Worm (Caenorhabditis elegans) whole organism, L1 larva: Measurements from ENCODE around the gene rer-1.
A peak's percentile ranks its signal among the peaks of the same experiment; 100 is the strongest.

ENCODE experiments used
- C04F5.9 ChIP-seq: sonication (generic microtip); optimal IDR thresholded peaks from 2 replicates; lab custom pipeline; 2016; ENCODE audit warnings: missing genetic modification characterization, missing compliant biosample characterization
- C16A3.4 ChIP-seq: fragments of 150-350 bp; optimal IDR thresholded peaks from 2 replicates; lab custom pipeline; 2014; ENCODE audit warnings: missing biosample characterization, missing genetic modification characterization
- C34B4.2 ChIP-seq: sonication (generic microtip); optimal IDR thresholded peaks from 2 replicates; lab custom pipeline; 2017; ENCODE audit warnings: mild to moderate bottlenecking, missing genetic modification characterization, missing compliant biosample characterization
- F16B12.6 ChIP-seq: fragments of 150-350 bp; optimal IDR thresholded peaks from 2 replicates; lab custom pipeline; 2014; ENCODE audit warnings: missing biosample characterization, missing genetic modification characterization
- ama-1 ChIP-seq: fragments of 150-350 bp; optimal IDR thresholded peaks from 2 replicates; lab custom pipeline; 2014
- blmp-1 ChIP-seq: fragments of 150-350 bp; optimal IDR thresholded peaks from 2 replicates; lab custom pipeline; 2014; ENCODE audit warnings: missing biosample characterization, missing genetic modification characterization
- ceh-63 ChIP-seq: fragments of 200-800 bp; sonication (Bioruptor generic); optimal IDR thresholded peaks from 2 replicates; lab custom pipeline; 2018; ENCODE audit warnings: mild to moderate bottlenecking, missing genetic modification characterization, missing compliant biosample characterization
- ceh-8 ChIP-seq: fragments of 200-800 bp; sonication (Bioruptor generic); optimal IDR thresholded peaks from 2 replicates; lab custom pipeline; 2018; ENCODE audit warnings: mild to moderate bottlenecking, missing genetic modification characterization, moderate library complexity, missing compliant biosample characterization
- ceh-90 ChIP-seq: sonication (generic microtip); optimal IDR thresholded peaks from 2 replicates; lab custom pipeline; 2016; ENCODE audit warnings: missing genetic modification characterization, missing compliant biosample characterization
- dpl-1 ChIP-seq, 3 experiments: fragments of 150-350 bp in 2 of 3; sonication (generic microtip) in 1 of 3; optimal IDR thresholded peaks; 2 replicates each; lab custom pipeline; 2014 to 2017; ENCODE audit warnings: missing biosample characterization in 3 of 3, missing genetic modification characterization in 3 of 3, missing genetic modification reagents in 3 of 3
- efl-1 ChIP-seq, 4 experiments: fragments of 150-350 bp; optimal IDR thresholded peaks in 3 of 4; peaks in 1 of 4; 1 replicate in 1 of 4; 2 replicates in 3 of 4; lab custom pipeline; 2014; ENCODE audit warnings: missing biosample characterization in 2 of 4, missing genetic modification characterization in 2 of 4, missing genetic modification reagents in 2 of 4
- elt-2 ChIP-seq: sonication (generic microtip); optimal IDR thresholded peaks from 2 replicates; lab custom pipeline; 2016; ENCODE audit warnings: missing genetic modification characterization, mild to moderate bottlenecking, inconsistent platforms, missing compliant biosample characterization, missing genetic modification reagents
- fkh-10 ChIP-seq: sonication (generic microtip); optimal IDR thresholded peaks from 2 replicates; lab custom pipeline; 2017; ENCODE audit warnings: missing biosample characterization, missing genetic modification reagents, missing genetic modification characterization
- fkh-4 ChIP-seq: sonication (generic microtip); optimal IDR thresholded peaks from 2 replicates; lab custom pipeline; 2016; ENCODE audit warnings: missing compliant biosample characterization, missing genetic modification characterization, borderline replicate concordance
- fos-1 ChIP-seq: fragments of 150-350 bp; optimal IDR thresholded peaks from 2 replicates; lab custom pipeline; 2014; ENCODE audit warnings: missing biosample characterization, missing genetic modification characterization
- grh-1 ChIP-seq: fragments of 200-800 bp; sonication (Bioruptor generic); IDR thresholded peaks from 2 replicates; pipeline ENCODE4 v1.3.6; 2022; ENCODE audit warnings: missing genetic modification reagents, missing genetic modification characterization, missing compliant biosample characterization
- hpl-2 ChIP-seq: fragments of 150-350 bp; optimal IDR thresholded peaks from 2 replicates; lab custom pipeline; 2014; ENCODE audit warnings: missing biosample characterization, missing genetic modification reagents, missing genetic modification characterization
- irx-1 ChIP-seq: sonication (generic microtip); optimal IDR thresholded peaks from 2 replicates; lab custom pipeline; 2016; ENCODE audit warnings: missing genetic modification characterization, missing compliant biosample characterization
- lin-15B ChIP-seq: fragments of 150-350 bp; sonication (generic microtip); optimal IDR thresholded peaks from 3 replicates; lab custom pipeline; 2014; ENCODE audit warnings: missing biosample characterization, missing genetic modification characterization
- lin-35 ChIP-seq, 2 experiments: fragments of 150-350 bp; optimal IDR thresholded peaks; 2 replicates each; lab custom pipeline; 2014; ENCODE audit warnings: missing biosample characterization in 2 of 2, missing genetic modification characterization in 2 of 2, missing genetic modification reagents in 2 of 2
- lir-3 ChIP-seq: sonication (generic microtip); optimal IDR thresholded peaks from 2 replicates; lab custom pipeline; 2016; ENCODE audit warnings: mild to moderate bottlenecking, missing genetic modification characterization, moderate library complexity, missing compliant biosample characterization; ENCODE audit not compliant: poor library complexity
- lsy-2 ChIP-seq, 2 experiments: fragments of 150-350 bp; optimal IDR thresholded peaks; 2 replicates each; lab custom pipeline; 2014; ENCODE audit warnings: missing biosample characterization in 2 of 2, missing genetic modification characterization in 2 of 2
- mep-1 ChIP-seq: fragments of 150-350 bp; optimal IDR thresholded peaks from 2 replicates; lab custom pipeline; 2014; ENCODE audit warnings: missing biosample characterization, missing genetic modification characterization
- nhr-11 ChIP-seq: fragments of 150-350 bp; optimal IDR thresholded peaks from 2 replicates; lab custom pipeline; 2014; ENCODE audit warnings: missing biosample characterization, missing genetic modification characterization
- nhr-12 ChIP-seq: sonication (generic microtip); optimal IDR thresholded peaks from 2 replicates; lab custom pipeline; 2017; ENCODE audit warnings: missing biosample characterization, missing genetic modification characterization
- nhr-20 ChIP-seq: sonication (generic microtip); optimal IDR thresholded peaks from 2 replicates; lab custom pipeline; 2016; ENCODE audit warnings: mild to moderate bottlenecking, missing genetic modification characterization, missing compliant biosample characterization
- nhr-28 ChIP-seq: fragments of 150-350 bp; optimal IDR thresholded peaks from 2 replicates; lab custom pipeline; 2014; ENCODE audit warnings: missing biosample characterization, missing genetic modification characterization
- nhr-47 ChIP-seq: sonication (generic microtip); optimal IDR thresholded peaks from 2 replicates; lab custom pipeline; 2016; ENCODE audit warnings: mild to moderate bottlenecking, missing genetic modification characterization, moderate library complexity, missing compliant biosample characterization
- nhr-71 ChIP-seq: sonication (generic microtip); optimal IDR thresholded peaks from 2 replicates; lab custom pipeline; 2016; ENCODE audit warnings: mild to moderate bottlenecking, missing genetic modification characterization, moderate library complexity, missing compliant biosample characterization
- nhr-76 ChIP-seq: sonication (generic microtip); optimal IDR thresholded peaks from 2 replicates; lab custom pipeline; 2017; ENCODE audit warnings: missing biosample characterization, missing genetic modification characterization
- pax-3 ChIP-seq: fragments of 200-800 bp; sonication (Bioruptor generic); optimal IDR thresholded peaks from 2 replicates; lab custom pipeline; 2018; ENCODE audit warnings: mild to moderate bottlenecking, missing genetic modification characterization, moderate library complexity, missing compliant biosample characterization
- snpc-4 ChIP-seq: fragments of 150-350 bp; optimal IDR thresholded peaks from 2 replicates; lab custom pipeline; 2014; ENCODE audit warnings: missing biosample characterization, missing genetic modification characterization
- snu-23 ChIP-seq: sonication (generic microtip); optimal IDR thresholded peaks from 2 replicates; lab custom pipeline; 2016; ENCODE audit warnings: missing genetic modification characterization, missing compliant biosample characterization
- sox-4 ChIP-seq: sonication (generic microtip); optimal IDR thresholded peaks from 2 replicates; lab custom pipeline; 2016; ENCODE audit warnings: missing genetic modification characterization, missing compliant biosample characterization
- sptf-1 ChIP-seq: fragments of 150-350 bp; optimal IDR thresholded peaks from 2 replicates; lab custom pipeline; 2014; ENCODE audit warnings: missing biosample characterization, missing genetic modification characterization
- unc-86 ChIP-seq: sonication (generic microtip); optimal IDR thresholded peaks from 2 replicates; lab custom pipeline; 2016; ENCODE audit warnings: missing genetic modification characterization, missing compliant biosample characterization
- vab-15 ChIP-seq: sonication (generic microtip); optimal IDR thresholded peaks from 2 replicates; lab custom pipeline; 2017; ENCODE audit warnings: missing genotype, mild to moderate bottlenecking, missing genetic modification characterization, missing compliant biosample characterization
- xbp-1 ChIP-seq: sonication (generic microtip); optimal IDR thresholded peaks from 2 replicates; lab custom pipeline; 2016; ENCODE audit warnings: missing genetic modification characterization, missing compliant biosample characterization
- zag-1 ChIP-seq: fragments of 150-350 bp; optimal IDR thresholded peaks from 2 replicates; lab custom pipeline; 2014; ENCODE audit warnings: missing biosample characterization, missing genetic modification characterization
- ztf-4 ChIP-seq: fragments of 150-350 bp; optimal IDR thresholded peaks from 2 replicates; lab custom pipeline; 2014; ENCODE audit warnings: missing biosample characterization, missing genetic modification characterization

Gene rer-1

ce11 chrII:8810679-8811413, at the start of gene rer-1, which contains the start of gene F46C5.9:
Gene rer-1, plus strand, starts transcription at chrII:8811370.
Gene F46C5.9, minus strand, starts transcription at chrII:8810729.
- TF ChIP-seq xbp-1 (tag; lab: Kevin White, UChicago) (peak; percentile 93), fkh-10 (GFP tag; lab: Kevin White, UChicago) (no peak), irx-1 (tag; lab: Kevin White, UChicago) (no peak), lin-15B (no peak), nhr-71 (peak; percentile 14), lir-3 (tag; lab: Kevin White, UChicago) (no peak), mep-1 (tag; lab: Kevin White, UChicago) (no peak), nhr-11 (no peak), sptf-1 (tag; lab: Kevin White, UChicago) (no peak), snpc-4 (tag; lab: Kevin White, UChicago) (no peak), lsy-2 (tag; optimal IDR thresholded peaks at IDR 0.05; lab: Kevin White, UChicago) (peak in 1 of 2 experiments; percentile 63), C04F5.9 (tag; lab: Kevin White, UChicago) (no peak), snu-23 (GFP tag; lab: Kevin White, UChicago) (no peak), C16A3.4 (tag; lab: Kevin White, UChicago) (peak; percentile 25), ceh-8 (GFP tag; lab: Kevin White, UChicago) (no peak), fos-1 (tag; lab: Kevin White, UChicago) (no peak), sox-4 (tag; lab: Kevin White, UChicago) (no peak), hpl-2 (GFP tag; lab: Kevin White, UChicago) (no peak), grh-1 (GFP tag; lab: Robert Waterston, UW) (no peak), dpl-1 (GFP tag; optimal IDR thresholded peaks at IDR 0.05; lab: Kevin White, UChicago) (peak; percentile 0 to 48 (median 12)), unc-86 (tag; lab: Kevin White, UChicago) (no peak), F16B12.6 (peak; percentile 83), nhr-20 (peak; percentile 29), lin-35 (GFP tag; optimal IDR thresholded peaks at IDR 0.05; lab: Kevin White, UChicago) (peak; percentile 25 to 54), pax-3 (tag; lab: Kevin White, UChicago) (no peak), vab-15 (tag; lab: Kevin White, UChicago) (no peak), ceh-90 (tag; lab: Kevin White, UChicago) (no peak), fkh-4 (no peak), ztf-4 (tag; lab: Kevin White, UChicago) (no peak), ama-1 (lab: Kevin White, UChicago) (no peak), blmp-1 (tag; lab: Kevin White, UChicago) (peak; percentile 19), nhr-28 (tag; lab: Kevin White, UChicago) (no peak), nhr-12 (tag; lab: Kevin White, UChicago) (no peak), efl-1 (optimal IDR thresholded peaks at IDR 0.05; lab: Kevin White, UChicago) (peak; percentile 25 to 47), efl-1 (GFP tag; optimal IDR thresholded peaks at IDR 0.05 in 1 of 2; lab: Kevin White, UChicago) (peak; percentile 51 to 80), nhr-76 (no peak), ceh-63 (no peak), C34B4.2 (tag; lab: Kevin White, UChicago) (no peak), nhr-47 (tag; lab: Kevin White, UChicago) (peak; percentile 6)

- TF ChIP-seq elt-2 (tag; lab: Kevin White, UChicago) (peak; percentile 9), zag-1 (tag; lab: Kevin White, UChicago) (no peak)
Measured at ce11 chrII:8761739-8762138, 49.4 kb upstream of the rer-1 start.

DNA sequence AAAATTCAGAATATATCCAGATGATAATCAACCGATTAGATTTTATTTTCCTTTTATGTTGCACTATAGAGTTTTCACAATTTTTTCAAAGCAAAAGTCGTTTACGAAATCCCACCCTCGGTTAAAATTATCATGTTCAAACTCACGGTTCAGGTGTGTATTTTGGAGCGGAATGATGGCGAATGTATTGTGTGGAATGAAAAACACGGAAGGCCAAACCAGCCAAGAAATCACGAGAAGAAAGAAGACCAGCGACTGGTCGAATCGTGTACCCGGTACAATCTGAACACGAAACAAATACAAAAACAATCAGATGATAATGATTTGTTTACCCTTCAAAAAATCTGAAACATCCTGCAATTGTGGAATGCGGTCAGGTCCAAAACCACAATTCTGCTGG, 47.8 kb upstream of the rer-1 start:
- no peak for TF ChIP-seq efl-1 (optimal IDR thresholded peaks at IDR 0.05; lab: Kevin White, UChicago)
- peak in 1 of 2 experiments; percentile 44 for TF ChIP-seq efl-1 (GFP tag; optimal IDR thresholded peaks at IDR 0.05 in 1 of 2; lab: Kevin White, UChicago)
- TF ChIP-seq irx-1 (tag; lab: Kevin White, UChicago): no peak
